Fruit fly (Drosophila melanogaster) whole organism, embryonic: Measurements from ENCODE around the gene CG9114.

Source experiments
- CG10366 ChIP-seq: fragments of 200-800 bp; sonication (Bioruptor generic); IDR thresholded peaks from 2 replicates; pipeline ENCODE4 v1.3.6; 2022; ENCODE audit warnings: missing biosample characterization, missing genetic modification characterization
- CG13123 ChIP-seq: fragments of 200-800 bp; sonication (Bioruptor generic); optimal IDR thresholded peaks from 2 replicates; lab custom pipeline; 2016; ENCODE audit warnings: missing biosample characterization, missing genetic modification characterization
- CG17328 ChIP-seq: fragments of 200-800 bp; sonication (Bioruptor generic); IDR thresholded peaks from 2 replicates; pipeline ENCODE4 v1.3.6; 2022; ENCODE audit warnings: missing biosample characterization, missing genetic modification characterization
- CG1792 ChIP-seq: fragments of 200-800 bp; sonication (Bioruptor generic); optimal IDR thresholded peaks from 2 replicates; lab custom pipeline; 2016; ENCODE audit warnings: missing biosample characterization, missing genetic modification characterization
- CG18262 ChIP-seq: fragments of 200-800 bp; optimal IDR thresholded peaks from 3 replicates; lab custom pipeline; 2019; ENCODE audit warnings: missing biosample characterization, mild to moderate bottlenecking, missing genetic modification characterization, moderate library complexity
- CG3726 ChIP-seq: fragments of 200-800 bp; sonication (Bioruptor generic); IDR thresholded peaks from 3 replicates; pipeline ENCODE4, ENCODE4 v1.3.6; 2022; ENCODE audit warnings: missing biosample characterization, missing genetic modification characterization
- CHES-1-like ChIP-seq: fragments of 200-800 bp; sonication (Bioruptor generic); optimal IDR thresholded peaks from 2 replicates; lab custom pipeline; 2016; ENCODE audit warnings: missing biosample characterization, missing genetic modification characterization
- NfI ChIP-seq: fragments of 200-800 bp; sonication (Bioruptor generic); optimal IDR thresholded peaks from 3 replicates; lab custom pipeline; 2018; ENCODE audit warnings: missing biosample characterization, mild to moderate bottlenecking, missing genetic modification characterization, moderate library complexity
- ap ChIP-seq: fragments of 200-800 bp; sonication (Bioruptor generic); IDR thresholded peaks from 2 replicates; pipeline ENCODE4 v1.3.6; 2022; ENCODE audit warnings: missing biosample characterization, missing genetic modification characterization
- ase ChIP-seq: fragments of 200-800 bp; sonication (Bioruptor generic); IDR thresholded peaks from 3 replicates; pipeline ENCODE4 v1.3.6; 2022; ENCODE audit warnings: missing biosample characterization, missing genetic modification characterization
- az2 ChIP-seq: fragments of 200-800 bp; sonication (Bioruptor generic); optimal IDR thresholded peaks from 3 replicates; lab custom pipeline; 2016; ENCODE audit warnings: missing biosample characterization, missing genetic modification characterization
- bcd ChIP-seq: fragments of 200-800 bp; sonication (Bioruptor generic); optimal IDR thresholded peaks from 2 replicates; lab custom pipeline; 2017; ENCODE audit warnings: missing biosample characterization, mild to moderate bottlenecking, missing genetic modification characterization
- gcm ChIP-seq: fragments of 200-800 bp; sonication (Bioruptor generic); optimal IDR thresholded peaks from 2 replicates; lab custom pipeline; 2019; ENCODE audit warnings: missing biosample characterization, mild to moderate bottlenecking, missing genetic modification characterization, moderate library complexity
- inv ChIP-seq: fragments of 200-800 bp; sonication (Bioruptor generic); IDR thresholded peaks from 2 replicates; pipeline ENCODE4 v1.3.6; 2022; ENCODE audit warnings: missing biosample characterization, missing genetic modification characterization; ENCODE audit not compliant: partially characterized antibody
- nau ChIP-seq: fragments of 200-800 bp; sonication (Bioruptor generic); optimal IDR thresholded peaks from 3 replicates; lab custom pipeline; 2017; ENCODE audit warnings: missing biosample characterization, mild to moderate bottlenecking, missing genetic modification characterization, missing genetic modification reagents
- pita ChIP-seq: fragments of 200-800 bp; sonication (Bioruptor generic); optimal IDR thresholded peaks from 2 replicates; lab custom pipeline; 2017; ENCODE audit warnings: missing biosample characterization, mild to moderate bottlenecking, missing genetic modification characterization
- prd ChIP-seq, 3 experiments: fragments of >200 bp in 2 of 3; fragments of 200-800 bp in 1 of 3; sonication (Bioruptor generic) in 1 of 3; optimal IDR thresholded peaks in 2 of 3; IDR thresholded peaks in 1 of 3; 2 replicates in 2 of 3; 3 replicates in 1 of 3; pipeline versions ENCODE4 v1.3.6 to Lab custom; 2017 to 2022; ENCODE audit warnings: missing biosample characterization in 1 of 3, missing genetic modification characterization in 1 of 3
- seq ChIP-seq: fragments of 200-800 bp; sonication (Bioruptor generic); IDR thresholded peaks from 2 replicates; pipeline ENCODE4 v1.3.6; 2022; ENCODE audit warnings: missing biosample characterization, missing genetic modification characterization
- sima ChIP-seq: fragments of 200-800 bp; sonication (Bioruptor generic); optimal IDR thresholded peaks from 2 replicates; lab custom pipeline; 2016; ENCODE audit warnings: missing biosample characterization, missing genetic modification characterization
- so ChIP-seq: fragments of 200-800 bp; sonication (Bioruptor generic); IDR thresholded peaks from 3 replicates; pipeline ENCODE4 v1.3.6; 2022; ENCODE audit warnings: missing biosample characterization, missing genetic modification characterization
- tap ChIP-seq: fragments of 200-800 bp; optimal IDR thresholded peaks from 3 replicates; lab custom pipeline; 2019; ENCODE audit warnings: missing biosample characterization, mild to moderate bottlenecking, missing genetic modification characterization, moderate library complexity
- wdn ChIP-seq: fragments of 200-800 bp; sonication (Bioruptor generic); IDR thresholded peaks from 2 replicates; pipeline ENCODE4 v1.3.6; 2022; ENCODE audit warnings: missing biosample characterization, missing genetic modification characterization

Gene CG9114

DNA sequence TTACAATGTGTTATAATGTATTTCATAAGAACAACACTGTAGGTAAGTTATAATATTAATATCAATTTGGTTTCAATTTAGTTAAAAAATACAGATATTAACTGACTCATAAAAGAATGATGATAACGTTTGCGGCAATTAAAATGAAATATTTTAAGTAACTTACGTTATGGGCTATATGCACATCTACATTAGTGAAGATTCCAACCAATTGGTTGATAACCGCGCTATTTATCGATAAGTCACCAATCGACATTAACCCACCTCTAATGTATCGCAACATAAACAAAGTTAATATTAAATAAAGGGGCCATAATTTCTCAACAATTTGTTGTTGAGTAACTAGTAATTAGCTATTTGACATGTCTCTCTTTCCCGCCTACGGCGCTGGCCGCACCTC, 40.2 kb downstream of the CG9114 start, which contains the start of gene CG5877 (continued):
- TF ChIP-seq tap (tag; lab: Kevin White, UChicago) (no peak), gcm (no peak), so (GFP tag; lab: Robert Waterston, UW) (no peak), CG13123 (GFP tag; lab: Kevin White, UChicago) (no peak), az2 (GFP tag; lab: Kevin White, UChicago) (no peak), CHES-1-like (no peak), ase (no peak), bcd (GFP tag; lab: Kevin White, UChicago) (no peak), CG18262 (tag; lab: Kevin White, UChicago) (no peak), NfI (GFP tag; lab: Kevin White, UChicago) (no peak), CG3726 (GFP tag; lab: Robert Waterston, UW) (no peak), prd (optimal IDR thresholded peaks at IDR 0.05; lab: Kevin White, UChicago) (no peak), prd (GFP tag; IDR thresholded peaks at IDR 0.05; lab: Robert Waterston, UW) (no peak), CG1792 (GFP tag; lab: Kevin White, UChicago) (no peak), CG10366 (GFP tag; lab: Robert Waterston, UW) (no peak), CG17328 (no peak), wdn (GFP tag; lab: Robert Waterston, UW) (no peak), pita (GFP tag; lab: Kevin White, UChicago) (peak; percentile 52), ap (GFP tag; lab: Robert Waterston, UW) (no peak), sima (no peak), nau (GFP tag; lab: Kevin White, UChicago) (no peak), inv (GFP tag; lab: Robert Waterston, UW) (no peak), seq (GFP tag; lab: Robert Waterston, UW) (no peak)
